Worm (Caenorhabditis elegans): Measurements from ENCODE around the gene orc-4.

The orc-4 gene

ce11 chrIII:10661292-10661691, 15.3 kb downstream of the orc-4 start:
- no peak for TF ChIP-seq unc-62 (GFP tag; optimal IDR thresholded peaks at IDR 0.05)

ce11 chrIII:10666640-10667039, 20.7 kb downstream of the orc-4 start:
- TF ChIP-seq unc-62 (GFP tag; optimal IDR thresholded peaks at IDR 0.05) = no peak

ce11 chrIII:10671894-10672293, 25.9 kb downstream of the orc-4 start:
- TF ChIP-seq unc-62 (GFP tag; optimal IDR thresholded peaks at IDR 0.05) = no peak

ce11 chrIII:10678971-10679370, 33.0 kb downstream of the orc-4 start, which contains the start of gene Y39A1A.16:
Y39A1A.16 (plus strand) TSS chrIII:10679271.
- TF ChIP-seq unc-62 (GFP tag; optimal IDR thresholded peaks at IDR 0.05) = no peak

- no peak for TF ChIP-seq unc-62 (GFP tag; optimal IDR thresholded peaks at IDR 0.05)
These were observed 43.1 kb downstream of the orc-4 start, which contains the start of gene Y39A1A.31 for ce11 chrIII:10689057-10689456. Y39A1A.31 (minus strand) TSS chrIII:10689157.

- no peak for TF ChIP-seq unc-62 (GFP tag; optimal IDR thresholded peaks at IDR 0.05)
These were observed 45.0 kb downstream of the orc-4 start, which contains the start of gene Y39A1A.17 for ce11 chrIII:10691019-10691418. Y39A1A.17 (minus strand) TSS chrIII:10691119.

ce11 chrIII:10694294-10694693, 48.3 kb downstream of the orc-4 start, which contains the start of the genes Y39A1A.18 and fmo-3:
Y39A1A.18 (minus strand) TSS chrIII:10694485.
fmo-3 (plus strand) TSS chrIII:10694681.
- no peak for TF ChIP-seq unc-62 (GFP tag; optimal IDR thresholded peaks at IDR 0.05)

Measured in whole organism, dauer.